Worm (Caenorhabditis elegans): ENCODE data around the gene tac-1.

Gene tac-1

ce11 chrII:14801086-14801531, 47.4 kb upstream of the tac-1 start (continued):
- TF ChIP-seq nhr-25 (tag; optimal IDR thresholded peaks at IDR 0.05; ENCODE audit: borderline replicate concordance, insufficient read depth) (no peak), unc-62 (GFP tag; optimal IDR thresholded peaks at IDR 0.05 in 1 of 2) (peak in 1 of 2 experiments; percentile 25), unc-62 (tag; optimal IDR thresholded peaks at IDR 0.05) (no peak), Y75B8A.6 (GFP tag; IDR thresholded peaks at IDR 0.05) (no peak), ceh-20 (GFP tag; IDR thresholded peaks at IDR 0.05) (peak; percentile 73), lin-38 (GFP tag; IDR thresholded peaks at IDR 0.05) (peak; percentile 85), daf-12 (tag; optimal IDR thresholded peaks at IDR 0.05) (no peak), dmd-8 (GFP tag; IDR thresholded peaks at IDR 0.05) (peak; percentile 59; the same call in 1 of the 2 replicates), php-3 (GFP tag; IDR thresholded peaks at IDR 0.05) (no peak; the same call in 1 of the 2 replicates), ceh-62 (tag; optimal IDR thresholded peaks at IDR 0.05) (no peak), nhr-11 (tag; optimal IDR thresholded peaks at IDR 0.05) (no peak), T26A8.4 (GFP tag; IDR thresholded peaks at IDR 0.05) (peak; percentile 86), hlh-30 (tag; optimal IDR thresholded peaks at IDR 0.05; ENCODE audit: insufficient read depth) (peak; percentile 50), lin-39 (tag; optimal IDR thresholded peaks at IDR 0.05) (no peak), tra-1 (GFP tag; IDR thresholded peaks at IDR 0.05) (no peak), hmg-1.1 (GFP tag; IDR thresholded peaks at IDR 0.05) (peak; percentile 77), Y48G9A.11 (GFP tag; IDR thresholded peaks at IDR 0.05) (peak; percentile 53; the same call in 1 of the 2 replicates), madf-9 (GFP tag; conservative IDR thresholded peaks at IDR 0.05) (0 out of 2 replicates have a peak, but pooled peaks have one; percentile 63), zfp-3 (GFP tag; conservative IDR thresholded peaks at IDR 0.05) (peak; percentile 65; the same call in 1 of the 2 replicates), F10B5.3 (tag; optimal IDR thresholded peaks at IDR 0.05) (peak; percentile 21), daf-19 (GFP tag; conservative IDR thresholded peaks at IDR 0.05) (no peak), zip-11 (GFP tag; IDR thresholded peaks at IDR 0.05) (no peak), T20F7.1 (GFP tag; optimal IDR thresholded peaks at IDR 0.05) (no peak), hif-1 (tag; optimal IDR thresholded peaks at IDR 0.05) (peak in 1 of 2 experiments; percentile 22), dpl-1 (GFP tag; optimal IDR thresholded peaks at IDR 0.05) (peak; percentile 68), lin-1 (GFP tag; IDR thresholded peaks at IDR 0.05) (peak; percentile 63; the same call in 1 of the 2 replicates), F37D6.2 (tag; optimal IDR thresholded peaks at IDR 0.05) (peak; percentile 72), dmd-9 (GFP tag; IDR thresholded peaks at IDR 0.05) (no peak), daf-16 (GFP tag; optimal IDR thresholded peaks at IDR 0.05) (peak in 1 of 2 experiments; percentile 33), daf-16 (tag; optimal IDR thresholded peaks at IDR 0.05) (peak; percentile 28), rbr-2 (tag; optimal IDR thresholded peaks at IDR 0.05) (peak; percentile 64), unc-130 (GFP tag; optimal IDR thresholded peaks at IDR 0.05) (no peak), arid-1 (GFP tag; conservative IDR thresholded peaks at IDR 0.05) (peak; percentile 63), lin-29 (GFP tag; IDR thresholded peaks at IDR 0.05) (no peak), fkh-10 (GFP tag; optimal IDR thresholded peaks at IDR 0.05) (no peak), spr-1 (tag; optimal IDR thresholded peaks at IDR 0.05) (peak; percentile 20), ama-1 (optimal IDR thresholded peaks at IDR 0.05) (no peak), mdl-1 (tag; optimal IDR thresholded peaks at IDR 0.05) (no peak), zag-1 (tag; optimal IDR thresholded peaks at IDR 0.05) (no peak), nhr-42 (GFP tag; IDR thresholded peaks at IDR 0.05) (peak; percentile 86), duxl-1 (tag; optimal IDR thresholded peaks at IDR 0.05; ENCODE audit: poor library complexity) (peak; percentile 32), nhr-76 (tag; optimal IDR thresholded peaks at IDR 0.05) (no peak), dve-1 (tag; optimal IDR thresholded peaks at IDR 0.05; ENCODE audit: insufficient read depth) (peak; percentile 76), ZK337.2 (GFP tag; IDR thresholded peaks at IDR 0.05) (0 out of 2 replicates have a peak, but pooled peaks have one; percentile 27), egl-43 (GFP tag; IDR thresholded peaks at IDR 0.05) (peak; percentile 68), gei-8 (GFP tag; optimal IDR thresholded peaks at IDR 0.05) (no peak), lim-7 (GFP tag; IDR thresholded peaks at IDR 0.05) (peak; percentile 59; the same call in 1 of the 2 replicates), mep-1 (tag; optimal IDR thresholded peaks at IDR 0.05) (peak; percentile 52)

All from whole organism, L4 larva.